Worm (Caenorhabditis elegans) whole organism, young adult: ENCODE results near the gene Y73B6BL.288.

Experiments
- B0261.1 ChIP-seq: sonication (generic microtip); optimal IDR thresholded peaks from 2 replicates; lab custom pipeline; 2016; ENCODE audit warnings: mild to moderate bottlenecking, missing genetic modification characterization, moderate library complexity, missing compliant biosample characterization
- B0336.3 ChIP-seq: fragments of 200-800 bp; sonication (Bioruptor generic); IDR thresholded peaks from 2 replicates; pipeline ENCODE4 v1.3.6; 2022; ENCODE audit warnings: missing genetic modification characterization, missing compliant biosample characterization
- C17E4.6 ChIP-seq: fragments of 200-800 bp; sonication (Bioruptor generic); IDR thresholded peaks from 2 replicates; pipeline ENCODE4 v1.3.6; 2022; ENCODE audit warnings: missing genetic modification reagents, missing genetic modification characterization, missing compliant biosample characterization
- F10E7.11 ChIP-seq: sonication (generic microtip); optimal IDR thresholded peaks from 2 replicates; lab custom pipeline; 2017; ENCODE audit warnings: mild to moderate bottlenecking, missing genetic modification characterization, moderate library complexity, missing compliant biosample characterization
- F37B4.10 ChIP-seq: fragments of 200-800 bp; sonication (Bioruptor generic); IDR thresholded peaks from 2 replicates; pipeline ENCODE4 v1.3.6; 2022; ENCODE audit warnings: missing genetic modification characterization, missing compliant biosample characterization
- F39B2.1 ChIP-seq: fragments of 200-800 bp; sonication (Bioruptor generic); IDR thresholded peaks from 2 replicates; pipeline ENCODE4 v1.3.6; 2022; ENCODE audit warnings: missing genetic modification reagents, missing genetic modification characterization, missing compliant biosample characterization
- F49E8.2 ChIP-seq: sonication (generic microtip); optimal IDR thresholded peaks from 3 replicates; lab custom pipeline; 2017; ENCODE audit warnings: missing genetic modification characterization, mild to moderate bottlenecking, missing compliant biosample characterization, antibody characterized with exemption, moderate library complexity; ENCODE audit not compliant: insufficient read depth
- K11D2.4 ChIP-seq: fragments of 200-800 bp; sonication (Bioruptor generic); IDR thresholded peaks from 2 replicates; pipeline ENCODE4 v1.3.6; 2022; ENCODE audit warnings: missing genetic modification reagents, missing genetic modification characterization, missing compliant biosample characterization
- aptf-3 ChIP-seq: fragments of 200-800 bp; sonication (Bioruptor generic); IDR thresholded peaks from 2 replicates; pipeline ENCODE4 v1.3.6; 2022; ENCODE audit warnings: missing genetic modification characterization, missing compliant biosample characterization
- attf-6 ChIP-seq: fragments of 200-800 bp; sonication (Bioruptor generic); IDR thresholded peaks from 2 replicates; pipeline ENCODE4 v1.3.6; 2022; ENCODE audit warnings: missing genetic modification reagents, missing genetic modification characterization, missing compliant biosample characterization
- cebp-2 ChIP-seq: fragments of 200-800 bp; sonication (Bioruptor generic); IDR thresholded peaks from 2 replicates; pipeline ENCODE4 v1.3.6; 2022; ENCODE audit warnings: missing genetic modification characterization, missing compliant biosample characterization
- ceh-58 ChIP-seq: fragments of 200-800 bp; sonication (Bioruptor generic); IDR thresholded peaks from 2 replicates; pipeline ENCODE4 v1.3.6; 2022; ENCODE audit warnings: missing genetic modification characterization, missing compliant biosample characterization
- die-1 ChIP-seq: sonication (generic microtip); optimal IDR thresholded peaks from 2 replicates; lab custom pipeline; 2016; ENCODE audit warnings: missing genotype, mild to moderate bottlenecking, missing genetic modification characterization, missing compliant biosample characterization
- dpff-1 ChIP-seq: sonication (generic microtip); optimal IDR thresholded peaks from 2 replicates; lab custom pipeline; 2017; ENCODE audit warnings: mild to moderate bottlenecking, missing genetic modification characterization, missing compliant biosample characterization
- efl-1 ChIP-seq: fragments of 150-350 bp; optimal IDR thresholded peaks from 2 replicates; lab custom pipeline; 2014; ENCODE audit warnings: missing biosample characterization, missing genetic modification reagents, missing genetic modification characterization
- egl-18 ChIP-seq: fragments of 200-800 bp; sonication (Bioruptor generic); IDR thresholded peaks from 2 replicates; pipeline ENCODE4 v1.3.6; 2022; ENCODE audit warnings: missing genetic modification reagents, missing genetic modification characterization, missing compliant biosample characterization
- fkh-3 ChIP-seq: sonication (generic microtip); optimal IDR thresholded peaks from 2 replicates; lab custom pipeline; 2016; ENCODE audit warnings: mild to moderate bottlenecking, missing genetic modification characterization, missing compliant biosample characterization
- hlh-26 ChIP-seq: fragments of 200-800 bp; sonication (Bioruptor generic); conservative IDR thresholded peaks from 2 replicates; pipeline ENCODE4 v1.3.6; 2022; ENCODE audit warnings: missing genetic modification reagents, missing genetic modification characterization, missing compliant biosample characterization
- lin-26 ChIP-seq: fragments of 200-800 bp; sonication (Bioruptor generic); IDR thresholded peaks from 2 replicates; pipeline ENCODE4 v1.3.6; 2022; ENCODE audit warnings: missing genetic modification reagents, missing genetic modification characterization, missing compliant biosample characterization
- madf-8 ChIP-seq: fragments of 200-800 bp; sonication (Bioruptor generic); conservative IDR thresholded peaks from 2 replicates; pipeline ENCODE4 v1.3.6; 2022; ENCODE audit warnings: missing genetic modification reagents, missing genetic modification characterization, missing compliant biosample characterization
- mes-4 ChIP-seq: sonication (generic microtip); optimal IDR thresholded peaks from 2 replicates; lab custom pipeline; 2016; ENCODE audit warnings: missing genotype, missing genetic modification characterization, missing compliant biosample characterization
- nfya-2 ChIP-seq: fragments of 200-800 bp; sonication (Bioruptor generic); IDR thresholded peaks from 2 replicates; pipeline ENCODE4 v1.3.6; 2022; ENCODE audit warnings: missing genetic modification reagents, missing genetic modification characterization, missing compliant biosample characterization
- nhr-120 ChIP-seq: fragments of 200-800 bp; sonication (Bioruptor generic); IDR thresholded peaks from 2 replicates; pipeline ENCODE4 v1.3.6; 2022; ENCODE audit warnings: missing genetic modification characterization, missing compliant biosample characterization
- rec-8 ChIP-seq, 2 experiments: sonication (generic microtip); optimal IDR thresholded peaks; 2 replicates each; lab custom pipeline; 2016; ENCODE audit warnings: mild to moderate bottlenecking in 2 of 2, missing genetic modification characterization in 2 of 2, missing genetic modification reagents in 2 of 2, missing genotype in 2 of 2, missing biosample characterization in 1 of 2, missing compliant biosample characterization in 1 of 2, moderate library complexity in 1 of 2
- rpc-1 ChIP-seq, 2 experiments: fragments of 150-350 bp in 1 of 2; sonication (generic microtip) in 1 of 2; optimal IDR thresholded peaks; 2 replicates each; lab custom pipeline; 2014 to 2018; ENCODE audit warnings: missing biosample characterization in 1 of 2, missing genetic modification characterization in 1 of 2, missing genetic modification reagents in 1 of 2, missing genotype in 1 of 2
- snpc-4 ChIP-seq, 5 experiments: fragments of 150-350 bp in 1 of 5; sonication (generic microtip) in 4 of 5; optimal IDR thresholded peaks; 2 replicates each; lab custom pipeline; 2014 to 2018; ENCODE audit warnings: missing genetic modification characterization in 5 of 5, missing biosample characterization in 3 of 5, antibody characterized with exemption in 2 of 5, mild to moderate bottlenecking in 2 of 5, missing compliant biosample characterization in 2 of 5, missing genotype in 2 of 5, moderate library complexity in 2 of 5, missing genetic modification reagents in 1 of 5
- tlf-1 ChIP-seq: fragments of 200-800 bp; sonication (Bioruptor generic); optimal IDR thresholded peaks from 2 replicates; lab custom pipeline; 2018; ENCODE audit warnings: mild to moderate bottlenecking, missing genetic modification characterization, missing compliant biosample characterization
- zfh-2 ChIP-seq: fragments of 200-800 bp; sonication (Bioruptor generic); conservative IDR thresholded peaks from 2 replicates; pipeline ENCODE4 v1.3.6; 2022; ENCODE audit warnings: missing genetic modification reagents, missing genetic modification characterization, missing compliant biosample characterization
- zim-3 ChIP-seq: sonication (generic microtip); optimal IDR thresholded peaks from 2 replicates; lab custom pipeline; 2017; ENCODE audit warnings: mild to moderate bottlenecking, missing genetic modification characterization, moderate library complexity, missing compliant biosample characterization
- ztf-28 ChIP-seq: fragments of 200-800 bp; sonication (Bioruptor generic); IDR thresholded peaks from 2 replicates; pipeline ENCODE4 v1.3.6; 2022; ENCODE audit warnings: missing genetic modification reagents, missing genetic modification characterization, missing compliant biosample characterization

The Y73B6BL.288 gene

DNA sequence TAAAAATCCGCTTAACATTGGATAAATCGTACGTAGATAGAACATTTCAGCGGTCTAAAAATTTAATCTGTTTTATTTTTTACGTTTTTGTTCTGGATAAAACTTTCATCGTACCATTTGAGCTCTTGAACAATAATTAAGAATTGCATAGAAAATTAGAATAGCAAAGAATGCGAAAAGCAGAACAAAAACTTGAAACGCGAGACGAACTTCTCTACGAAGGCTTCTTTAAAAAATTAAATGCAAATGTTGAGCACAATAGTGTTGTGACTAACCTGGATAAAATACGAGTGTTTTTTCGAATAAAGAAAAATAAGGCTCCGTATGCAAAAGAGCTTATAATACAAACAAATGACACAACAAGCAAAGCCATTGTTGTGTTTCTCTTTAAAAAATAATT is 42.8 kb downstream of the Y73B6BL.288 start:
- TF ChIP-seq nhr-120 (GFP tag; lab: Robert Waterston, UW) (no peak), zfh-2 (GFP tag; lab: Robert Waterston, UW) (no peak), B0336.3 (no peak), attf-6 (GFP tag; lab: Robert Waterston, UW) (no peak), F49E8.2 (tag; lab: Kevin White, UChicago) (no peak), cebp-2 (GFP tag; lab: Robert Waterston, UW) (no peak), ztf-28 (GFP tag; lab: Robert Waterston, UW) (no peak), die-1 (tag; lab: Kevin White, UChicago) (no peak), lin-26 (GFP tag; lab: Robert Waterston, UW) (no peak), mes-4 (no peak), hlh-26 (GFP tag; lab: Robert Waterston, UW) (no peak), efl-1 (GFP tag; lab: Kevin White, UChicago) (no peak), F10E7.11 (tag; lab: Kevin White, UChicago) (no peak), egl-18 (no peak), B0261.1 (tag; lab: Kevin White, UChicago) (no peak), K11D2.4 (GFP tag; lab: Robert Waterston, UW) (no peak), zim-3 (tag; lab: Kevin White, UChicago) (no peak), rec-8 (tag; optimal IDR thresholded peaks at IDR 0.05; lab: Kevin White, UChicago) (no peak), F37B4.10 (GFP tag; lab: Robert Waterston, UW) (no peak), madf-8 (GFP tag; lab: Robert Waterston, UW) (no peak)

ce11 chrIV:6298253-6298652 is 44.1 kb downstream of the Y73B6BL.288 start, which contains the start of gene srv-27:
srv-27 (minus strand) TSS chrIV:6298353.
- TF ChIP-seq ceh-58 (GFP tag; lab: Robert Waterston, UW) (no peak), rpc-1 (optimal IDR thresholded peaks at IDR 0.05; lab: Kevin White, UChicago) (no peak), rpc-1 (tag; optimal IDR thresholded peaks at IDR 0.05; lab: Kevin White, UChicago) (no peak), fkh-3 (tag; lab: Kevin White, UChicago) (no peak), egl-18 (no peak), C17E4.6 (GFP tag; lab: Robert Waterston, UW) (no peak), F49E8.2 (tag; lab: Kevin White, UChicago) (no peak), nfya-2 (GFP tag; lab: Robert Waterston, UW) (no peak), aptf-3 (no peak), tlf-1 (GFP tag; lab: Kevin White, UChicago) (no peak)

DNA sequence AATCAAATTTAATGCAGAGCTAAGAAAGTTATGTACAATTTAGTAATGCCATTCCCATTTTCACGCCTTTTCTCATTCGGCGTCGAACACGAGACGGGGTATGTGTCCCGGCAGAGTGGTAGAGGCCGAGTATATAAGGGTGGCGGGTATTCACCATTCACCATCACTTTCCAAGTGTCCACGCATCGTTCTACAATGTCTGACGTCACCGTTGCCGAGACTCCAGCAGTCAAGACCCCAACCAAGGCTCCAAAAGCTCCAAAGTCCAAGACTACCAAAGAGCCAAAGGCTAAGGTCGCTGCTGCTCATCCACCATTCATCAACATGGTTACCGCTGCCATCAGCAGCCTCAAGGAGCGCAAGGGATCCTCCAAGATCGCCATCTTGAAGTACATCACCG is 48.2 kb downstream of the Y73B6BL.288 start, which contains the start of gene hil-2:
hil-2 (plus strand) TSS at position 160 of the 400 bp plus-strand sequence.
- TF ChIP-seq F39B2.1 (GFP tag; lab: Robert Waterston, UW): peak; percentile 97
- no peak for TF ChIP-seq F37B4.10 (GFP tag; lab: Robert Waterston, UW)
- TF ChIP-seq dpff-1 (tag; lab: Kevin White, UChicago): no peak
- no peak for TF ChIP-seq snpc-4 (GFP tag; optimal IDR thresholded peaks at IDR 0.05; lab: Kevin White, UChicago)
- TF ChIP-seq snpc-4 (tag; optimal IDR thresholded peaks at IDR 0.05; lab: Kevin White, UChicago): peak in 2 of 4 experiments; percentile 59 to 60
